Worm (Caenorhabditis elegans): ENCODE results near the gene ubc-20.

- no peak for TF ChIP-seq ama-1 (optimal IDR thresholded peaks at IDR 0.05)
- TF ChIP-seq tbx-11 (GFP tag; IDR thresholded peaks at IDR 0.05) = no peak
- no peak for TF ChIP-seq tbx-37 (GFP tag; conservative IDR thresholded peaks at IDR 0.05)
- no peak for TF ChIP-seq sea-1 (GFP tag; conservative IDR thresholded peaks at IDR 0.05)
- no peak for TF ChIP-seq B0310.2 (tag; optimal IDR thresholded peaks at IDR 0.05)
- TF ChIP-seq hmbx-1 (tag; optimal IDR thresholded peaks at IDR 0.05) = no peak
- no peak for TF ChIP-seq pes-1 (GFP tag; IDR thresholded peaks at IDR 0.05)
- TF ChIP-seq flt-1 (GFP tag; IDR thresholded peaks at IDR 0.05) = no peak
- TF ChIP-seq ceh-13 (GFP tag; optimal IDR thresholded peaks at IDR 0.05) = no peak
Measured at ce11 chrIII:209695-210091, 21.1 kb downstream of the ubc-20 start, which contains the start of gene klp-20.

All from whole organism, early embryonic.